Fruit fly (Drosophila melanogaster): Measurements from ENCODE around the gene Hmgcr.
A peak's percentile ranks its signal among the peaks of the same experiment; 100 is the strongest.

The Hmgcr gene

DNA sequence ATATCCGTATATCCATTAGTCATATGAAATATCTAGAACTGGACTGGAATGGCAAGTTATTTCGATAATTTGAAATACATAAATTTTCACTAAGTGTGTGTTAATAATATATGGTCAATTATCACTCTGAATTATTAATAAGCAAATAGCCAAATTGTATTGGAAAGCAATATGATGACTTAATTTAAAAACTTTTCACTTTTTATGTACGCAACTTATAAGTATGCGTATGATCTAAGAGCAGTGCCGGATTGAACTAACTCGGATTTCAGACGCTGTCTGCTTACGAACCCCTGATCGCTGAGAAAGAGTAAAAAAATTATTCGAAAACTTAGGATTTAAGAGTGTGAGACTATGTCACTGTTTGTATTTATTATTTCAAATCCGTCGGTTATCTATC is 11.6 kb upstream of the Hmgcr start, which contains the start of gene CG10232:
Gene CG10232 (minus strand): TSS at position 101 of the 400 bp plus-strand sequence.
- no peak for TF ChIP-seq CG17801 (GFP tag; optimal IDR thresholded peaks at IDR 0.05; ENCODE audit: partially characterized antibody)

dm6 chr3R:23721936-23722335 is 11.2 kb upstream of the Hmgcr start:
- peak; percentile 54 for TF ChIP-seq CG17801 (GFP tag; optimal IDR thresholded peaks at IDR 0.05; ENCODE audit: partially characterized antibody)

DNA sequence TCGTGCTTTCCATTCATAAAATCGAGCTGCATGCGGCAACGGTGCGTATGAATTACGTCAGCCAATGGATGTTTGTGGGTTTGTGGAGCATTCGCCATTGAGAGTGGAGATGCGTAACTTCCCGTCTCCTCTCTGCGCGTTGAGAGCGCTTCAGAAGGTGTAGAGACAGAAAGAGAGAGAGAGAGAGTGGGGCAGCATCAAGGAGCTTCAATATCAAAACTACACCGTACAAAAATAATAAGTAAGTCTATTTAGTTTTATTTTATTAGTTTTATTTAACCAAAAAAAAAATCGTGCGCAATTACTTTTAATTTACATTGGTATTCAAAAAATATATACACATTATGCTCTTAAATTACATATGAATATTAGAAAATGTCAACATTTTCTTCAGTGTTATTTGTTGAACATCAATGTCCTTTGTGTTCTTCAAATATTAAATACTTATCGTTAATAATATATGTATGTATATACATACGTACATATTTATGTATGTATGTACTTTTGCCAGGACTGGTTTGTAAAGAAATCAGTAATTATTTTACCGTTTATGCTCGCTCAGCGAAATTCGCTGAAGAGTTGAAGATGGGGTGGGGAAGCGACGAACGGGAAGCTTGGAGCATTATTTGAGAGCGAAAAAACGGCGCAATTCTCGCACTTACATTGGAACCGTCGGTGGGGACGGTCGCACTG is 10.3 kb upstream of the Hmgcr start, which contains the start of gene CG10365:
Gene CG10365 (plus strand): TSS at position 652 of the 693 bp plus-strand sequence.
- TF ChIP-seq CG17801 (GFP tag; optimal IDR thresholded peaks at IDR 0.05; ENCODE audit: partially characterized antibody), result no peak

DNA sequence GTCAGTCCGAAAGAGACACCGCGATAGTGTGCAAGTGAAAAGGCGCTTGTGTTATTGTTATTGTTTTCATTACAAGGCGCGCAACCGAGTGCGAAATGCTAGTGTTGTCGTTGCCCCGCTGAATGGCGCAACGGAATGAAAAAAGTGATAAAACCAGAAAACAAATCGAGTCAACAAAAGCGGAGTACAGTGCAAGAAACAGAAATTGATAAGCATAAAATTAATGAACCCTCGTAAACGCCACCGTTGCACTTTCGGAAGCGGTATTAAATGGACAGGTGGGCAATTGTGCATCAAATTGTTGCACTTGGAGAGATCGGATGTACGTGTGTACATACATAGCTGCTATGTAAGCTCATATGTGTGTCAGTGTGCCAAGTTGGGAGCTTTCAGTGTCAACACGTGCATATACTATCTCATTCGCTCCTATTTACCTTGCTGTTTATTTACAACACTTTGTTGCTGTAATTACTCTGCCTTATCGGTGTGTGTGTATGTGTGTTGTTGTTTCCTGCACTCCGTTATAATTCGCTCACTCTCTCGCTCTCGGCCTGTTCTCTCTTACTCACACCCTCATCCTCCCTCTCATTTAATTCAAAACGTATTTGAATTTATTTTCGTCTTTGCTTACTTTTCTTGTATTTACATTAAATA is 9.6 kb upstream of the Hmgcr start:
- peak; percentile 17 for TF ChIP-seq CG17801 (GFP tag; optimal IDR thresholded peaks at IDR 0.05; ENCODE audit: partially characterized antibody)

DNA sequence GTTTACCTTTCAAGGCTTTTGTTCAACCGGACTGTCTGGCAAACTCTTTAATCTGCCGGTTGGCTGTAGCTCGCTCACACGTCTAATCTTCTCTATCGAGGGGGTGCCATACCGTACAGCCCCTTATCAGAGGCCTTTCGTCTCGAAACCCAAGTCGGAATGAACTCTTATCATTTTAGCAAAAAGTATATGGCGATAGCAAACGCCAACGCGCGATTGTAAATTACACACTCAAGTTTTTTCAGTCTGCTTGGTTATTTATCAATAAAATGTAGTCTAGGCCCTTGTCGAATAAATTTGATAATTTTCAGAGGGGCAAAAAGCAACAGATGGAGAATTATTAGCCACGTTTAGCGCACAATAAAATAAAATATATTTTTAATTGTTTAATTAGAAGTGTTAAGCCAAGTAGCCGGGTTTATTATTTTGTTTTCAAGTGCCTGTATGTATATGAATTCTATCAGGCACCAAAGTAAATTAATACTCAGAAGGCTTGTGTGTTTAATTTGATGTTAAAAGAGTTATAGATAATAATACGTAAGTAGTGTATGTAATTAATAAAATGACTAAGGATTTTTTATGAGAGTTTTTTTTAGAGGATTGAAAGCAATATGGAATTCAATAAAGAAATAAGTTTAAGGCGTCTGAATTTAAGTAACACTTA is 8.1 kb upstream of the Hmgcr start:
- no peak for TF ChIP-seq CG17801 (GFP tag; optimal IDR thresholded peaks at IDR 0.05; ENCODE audit: partially characterized antibody)

DNA sequence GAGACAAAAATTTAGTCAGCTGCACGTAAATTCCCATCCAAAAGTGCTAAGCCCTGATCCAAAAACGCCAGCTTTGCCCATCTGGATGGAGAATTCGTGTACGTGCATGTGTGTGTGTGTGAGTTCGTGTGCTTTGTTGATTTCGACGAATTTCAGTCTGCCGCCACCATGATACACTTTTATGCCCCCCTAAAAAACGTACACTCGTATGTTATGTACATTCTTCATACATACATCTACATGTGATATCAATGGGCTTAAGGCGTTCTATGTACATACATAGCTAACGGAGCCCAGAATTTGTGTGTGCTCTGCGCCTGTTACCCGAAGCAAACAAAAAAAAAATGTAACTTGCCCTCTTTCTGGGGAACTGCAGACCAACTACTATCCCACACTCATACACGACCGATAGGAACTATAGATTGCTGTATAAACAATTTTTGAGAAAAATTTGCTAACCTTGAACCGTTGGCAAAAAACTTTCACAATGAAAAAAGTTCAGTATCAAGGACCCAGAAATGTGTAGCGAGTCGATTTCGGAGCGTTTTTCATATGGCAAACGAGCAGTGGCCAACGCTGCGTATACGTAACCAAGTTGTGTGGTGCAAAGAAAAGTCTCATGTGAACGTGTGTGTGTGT is 7.3 kb upstream of the Hmgcr start:
- TF ChIP-seq CG17801 (GFP tag; optimal IDR thresholded peaks at IDR 0.05; ENCODE audit: partially characterized antibody), result no peak

DNA sequence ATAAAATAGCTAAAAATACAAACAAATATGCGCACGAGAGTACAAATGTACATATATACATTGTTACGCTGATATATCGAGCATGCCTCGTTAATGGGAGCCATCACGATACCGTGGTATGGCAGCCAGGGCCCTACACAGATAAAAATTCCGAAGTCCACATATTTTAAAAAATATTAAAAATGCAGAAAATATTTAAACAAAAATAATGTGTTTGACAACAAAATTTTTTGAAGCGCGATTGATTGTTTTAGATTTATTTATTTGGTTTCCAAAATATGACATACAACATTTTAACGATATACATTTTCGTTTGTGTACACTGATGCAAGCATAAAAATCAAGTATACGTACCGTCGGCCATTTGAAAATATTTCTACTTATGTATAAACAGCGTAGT is 6.4 kb upstream of the Hmgcr start:
- peak; percentile 51 for TF ChIP-seq CG17801 (GFP tag; optimal IDR thresholded peaks at IDR 0.05; ENCODE audit: partially characterized antibody)

DNA sequence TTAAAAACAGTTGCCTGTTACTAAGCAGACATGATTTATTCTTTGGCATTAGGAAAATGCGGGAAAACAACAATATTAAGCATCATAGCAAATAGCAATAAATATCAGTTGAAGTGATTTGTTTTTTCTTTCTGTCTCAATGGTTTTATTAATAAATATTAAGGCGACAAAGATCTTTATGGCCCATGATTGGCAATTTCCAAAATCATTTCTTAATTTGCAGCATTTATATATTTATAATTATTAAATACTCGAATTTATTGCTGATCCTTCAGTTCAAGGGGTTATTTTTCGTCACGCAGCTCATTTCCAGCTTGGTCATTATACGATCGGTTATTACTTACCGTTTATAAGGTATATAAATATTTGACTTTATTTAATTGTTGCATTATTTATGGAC is 5.5 kb upstream of the Hmgcr start:
- no peak for TF ChIP-seq CG17801 (GFP tag; optimal IDR thresholded peaks at IDR 0.05; ENCODE audit: partially characterized antibody)

dm6 chr3R:23728086-23728485 is 5.0 kb upstream of the Hmgcr start:
- TF ChIP-seq CG17801 (GFP tag; optimal IDR thresholded peaks at IDR 0.05; ENCODE audit: partially characterized antibody), result peak; percentile 69

DNA sequence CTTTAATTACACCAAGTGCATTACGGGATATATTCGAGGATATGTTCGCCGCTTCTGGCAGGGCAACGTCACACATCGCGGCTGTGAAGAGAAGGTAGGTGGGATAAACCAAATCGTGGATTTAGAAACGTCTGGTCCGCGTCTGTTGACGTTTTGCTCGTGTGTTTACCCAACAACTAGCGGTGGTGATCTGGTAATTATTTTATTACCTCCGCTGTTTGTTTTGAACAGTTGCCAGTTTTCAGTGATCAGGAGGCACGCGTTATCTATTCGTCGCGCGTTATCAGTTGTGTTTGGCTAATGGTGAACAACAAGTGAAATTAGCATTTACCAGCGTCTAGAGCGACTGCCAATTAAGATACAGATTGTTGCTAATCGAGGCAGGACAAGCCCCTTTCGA is 4.1 kb upstream of the Hmgcr start:
- TF ChIP-seq CG17801 (GFP tag; optimal IDR thresholded peaks at IDR 0.05; ENCODE audit: partially characterized antibody), result no peak

DNA sequence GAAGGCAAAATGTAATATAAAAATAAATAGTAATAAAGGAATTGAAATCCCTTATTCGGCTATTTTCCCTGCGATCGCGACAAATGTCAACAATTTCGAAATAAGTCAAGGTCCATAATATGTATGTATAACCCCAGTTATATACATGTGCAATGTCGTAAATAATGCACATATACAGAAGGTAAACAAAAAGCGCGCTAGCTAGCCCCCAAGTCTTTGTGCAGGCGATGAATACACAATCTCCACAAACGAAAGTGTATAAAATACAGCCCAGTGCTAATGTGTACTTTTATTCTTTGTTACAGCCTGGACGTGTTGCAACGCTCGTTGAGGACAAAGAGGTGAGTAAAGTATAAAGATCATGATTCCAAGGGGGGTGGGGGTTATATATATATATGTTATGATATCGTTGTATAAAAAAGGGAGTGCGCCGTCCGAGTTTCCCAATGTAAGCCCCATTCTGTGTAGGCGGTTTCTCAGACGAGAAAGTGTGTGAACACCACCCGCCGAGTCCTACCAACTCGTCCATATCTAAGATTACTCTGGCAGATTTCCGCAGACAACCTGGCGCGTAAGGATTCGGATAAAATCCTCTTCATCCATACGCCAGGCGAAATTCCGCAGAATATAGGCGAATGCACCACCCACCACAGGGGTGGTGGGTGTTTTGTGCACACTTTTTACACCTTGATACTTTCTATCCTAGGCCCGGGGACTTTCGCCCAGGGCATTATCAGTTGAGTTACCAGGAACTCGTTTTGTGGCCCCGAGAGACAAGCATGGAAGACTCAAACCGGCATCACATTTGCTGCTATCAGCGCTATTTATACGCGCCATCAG is 3.3 kb upstream of the Hmgcr start:
- TF ChIP-seq CG17801 (GFP tag; optimal IDR thresholded peaks at IDR 0.05; ENCODE audit: partially characterized antibody), result no peak

- TF ChIP-seq CG17801 (GFP tag; optimal IDR thresholded peaks at IDR 0.05; ENCODE audit: partially characterized antibody), result no peak
Measured at dm6 chr3R:23730472-23730801, 2.7 kb upstream of the Hmgcr start.

- no peak for TF ChIP-seq CG17801 (GFP tag; optimal IDR thresholded peaks at IDR 0.05; ENCODE audit: partially characterized antibody)
Measured at dm6 chr3R:23732533-23732932, 591 bp upstream of the Hmgcr start.

- TF ChIP-seq CG17801 (GFP tag; optimal IDR thresholded peaks at IDR 0.05; ENCODE audit: partially characterized antibody), result no peak
Measured at dm6 chr3R:23733771-23734170, 647 bp downstream of the Hmgcr start.
